Fruit fly (Drosophila melanogaster): ENCODE data around the gene CG8833.

CG8833 gene

dm6 chr3L:13939151-13939499 is 10.3 kb upstream of the CG8833 start, which contains the start of gene CG32137 (continued):
- TF ChIP-seq zen (tag; optimal IDR thresholded peaks at IDR 0.05) = no peak
- 0 out of 3 replicates have a peak, but pooled peaks have one; percentile 34 for TF ChIP-seq CG16813 (GFP tag; IDR thresholded peaks at IDR 0.05; ENCODE audit: partially characterized antibody)
- TF ChIP-seq CG11504 (tag; optimal IDR thresholded peaks at IDR 0.05) = no peak
- no peak for TF ChIP-seq hth (optimal IDR thresholded peaks at IDR 0.05)
- TF ChIP-seq NFAT (GFP tag; IDR thresholded peaks at IDR 0.05) = no peak
- TF ChIP-seq insv (GFP tag; optimal IDR thresholded peaks at IDR 0.05) = no peak
- TF ChIP-seq grau (tag; optimal IDR thresholded peaks at IDR 0.05) = no peak
- TF ChIP-seq kay (GFP tag; optimal IDR thresholded peaks at IDR 0.05) = peak; percentile 43
- no peak for TF ChIP-seq CG43689 (GFP tag; IDR thresholded peaks at IDR 0.05)
- no peak for TF ChIP-seq CG6689 (GFP tag; IDR thresholded peaks at IDR 0.05)
- TF ChIP-seq CG2202 (tag; optimal IDR thresholded peaks at IDR 0.05) = no peak
- TF ChIP-seq tgo (GFP tag; IDR thresholded peaks at IDR 0.05) = no peak
- no peak for TF ChIP-seq CG3995 (GFP tag; optimal IDR thresholded peaks at IDR 0.05)
- TF ChIP-seq Adf1 (GFP tag; IDR thresholded peaks at IDR 0.05) = peak; percentile 79
- peak; percentile 31 for TF ChIP-seq abd-A (tag; optimal IDR thresholded peaks at IDR 0.05)
- TF ChIP-seq Mrtf (GFP tag; IDR thresholded peaks at IDR 0.05) = no peak
- no peak for TF ChIP-seq CHES-1-like (GFP tag; optimal IDR thresholded peaks at IDR 0.05)
- TF ChIP-seq CG8290 (GFP tag; optimal IDR thresholded peaks at IDR 0.05) = no peak
- TF ChIP-seq CG8290 (tag; optimal IDR thresholded peaks at IDR 0.05) = peak in 1 of 2 experiments; percentile 43
- no peak for TF ChIP-seq NC2β (GFP tag; optimal IDR thresholded peaks at IDR 0.05)
- TF ChIP-seq CG12769 (tag; optimal IDR thresholded peaks at IDR 0.05) = peak; percentile 23
- no peak for TF ChIP-seq CG14441 (GFP tag; IDR thresholded peaks at IDR 0.05)
- no peak for TF ChIP-seq Usf (GFP tag; optimal IDR thresholded peaks at IDR 0.05)
- TF ChIP-seq Nf-YB (GFP tag; optimal IDR thresholded peaks at IDR 0.05) = no peak
- TF ChIP-seq hkb (optimal IDR thresholded peaks at IDR 0.05) = no peak
- TF ChIP-seq hkb (GFP tag; IDR thresholded peaks at IDR 0.05) = no peak
- TF ChIP-seq HHEX (GFP tag; optimal IDR thresholded peaks at IDR 0.05) = no peak
- no peak for TF ChIP-seq Dp (GFP tag; optimal IDR thresholded peaks at IDR 0.05)
- no peak for TF ChIP-seq her (GFP tag; optimal IDR thresholded peaks at IDR 0.05)
- TF ChIP-seq Fer2 (tag; optimal IDR thresholded peaks at IDR 0.05) = no peak
- no peak for TF ChIP-seq CG17186 (GFP tag; optimal IDR thresholded peaks at IDR 0.05)
- TF ChIP-seq Dek (tag; optimal IDR thresholded peaks at IDR 0.05) = no peak
- peak; percentile 39; the same call in 2 of the 3 replicates for TF ChIP-seq ci (GFP tag; IDR thresholded peaks at IDR 0.05)
- no peak for TF ChIP-seq lab (GFP tag; optimal IDR thresholded peaks at IDR 0.05)
- no peak for TF ChIP-seq Ada2b (GFP tag; IDR thresholded peaks at IDR 0.05)
- no peak for TF ChIP-seq croc (GFP tag; conservative IDR thresholded peaks at IDR 0.05)
- TF ChIP-seq Ets65A (GFP tag) = no peak
- TF ChIP-seq Chrac-16 (GFP tag; optimal IDR thresholded peaks at IDR 0.05) = no peak
- TF ChIP-seq yki (optimal IDR thresholded peaks at IDR 0.05) = no peak
- TF ChIP-seq otp (GFP tag; IDR thresholded peaks at IDR 0.05) = no peak
- no peak for TF ChIP-seq sima (GFP tag; optimal IDR thresholded peaks at IDR 0.05)
- no peak for TF ChIP-seq danr (GFP tag; IDR thresholded peaks at IDR 0.05)
- no peak for TF ChIP-seq CG7271 (tag; optimal IDR thresholded peaks at IDR 0.05)
- TF ChIP-seq MESR4 (GFP tag; optimal IDR thresholded peaks at IDR 0.05) = no peak
- peak; percentile 68; the same call in 2 of the 3 replicates for TF ChIP-seq zen2 (GFP tag; IDR thresholded peaks at IDR 0.05; ENCODE audit: partially characterized antibody)
- TF ChIP-seq Dref (GFP tag; IDR thresholded peaks at IDR 0.05) = no peak
- TF ChIP-seq CG10147 (GFP tag; optimal IDR thresholded peaks at IDR 0.05) = no peak
- 0 out of 2 replicates have a peak, but pooled peaks have one; percentile 29 for TF ChIP-seq aop (GFP tag; IDR thresholded peaks at IDR 0.05)
- no peak for TF ChIP-seq CG2889 (GFP tag; IDR thresholded peaks at IDR 0.05)
- TF ChIP-seq BtbVII (GFP tag; optimal IDR thresholded peaks at IDR 0.05) = no peak
- no peak for TF ChIP-seq ase (GFP tag; IDR thresholded peaks at IDR 0.05)
- no peak for TF ChIP-seq disco-r (GFP tag; optimal IDR thresholded peaks at IDR 0.05)
- TF ChIP-seq CG33557 (GFP tag; optimal IDR thresholded peaks at IDR 0.05) = no peak
- peak; percentile 68 for TF ChIP-seq bbx (GFP tag; IDR thresholded peaks at IDR 0.05; ENCODE audit: partially characterized antibody)

Data from whole organism, embryonic.